Fruit fly (Drosophila melanogaster) whole organism, prepupa: ENCODE measurements around the gene glec.

Experiments
- Blimp-1 ChIP-seq: fragments of 200-800 bp; sonication (Bioruptor generic); optimal IDR thresholded peaks from 3 replicates; lab custom pipeline; 2017; ENCODE audit warnings: missing biosample characterization, missing genetic modification characterization, mild to moderate bottlenecking, moderate library complexity, missing genetic modification reagents
- CG10631 ChIP-seq: fragments of 200-800 bp; sonication (Bioruptor generic); optimal IDR thresholded peaks from 2 replicates; lab custom pipeline; 2016; ENCODE audit warnings: missing biosample characterization, missing genetic modification characterization
- CG10669 ChIP-seq: fragments of 200-800 bp; sonication (Bioruptor generic); optimal IDR thresholded peaks from 3 replicates; lab custom pipeline; 2018; ENCODE audit warnings: missing biosample characterization, mild to moderate bottlenecking, missing genetic modification characterization, moderate library complexity
- CG11294 ChIP-seq: fragments of 200-800 bp; sonication (Bioruptor generic); IDR thresholded peaks from 2 replicates; pipeline ENCODE4 v1.3.6; 2022; ENCODE audit warnings: missing biosample characterization, missing genetic modification characterization
- CG11902 ChIP-seq: fragments of 200-800 bp; sonication (Bioruptor generic); optimal IDR thresholded peaks from 3 replicates; lab custom pipeline; 2016; ENCODE audit warnings: missing biosample characterization, missing genetic modification characterization
- CG15336 ChIP-seq: fragments of 200-800 bp; sonication (Bioruptor generic); IDR thresholded peaks from 2 replicates; pipeline ENCODE4 v1.3.6; 2022; ENCODE audit warnings: missing biosample characterization, missing genetic modification characterization
- CG1621 ChIP-seq: fragments of 200-800 bp; sonication (Bioruptor generic); optimal IDR thresholded peaks from 3 replicates; lab custom pipeline; 2018; ENCODE audit warnings: missing biosample characterization, mild to moderate bottlenecking, missing genetic modification characterization
- CG16779 ChIP-seq: fragments of 200-800 bp; sonication (Bioruptor generic); optimal IDR thresholded peaks from 3 replicates; lab custom pipeline; 2017; ENCODE audit warnings: missing biosample characterization, mild to moderate bottlenecking, missing genetic modification characterization
- CG3032 ChIP-seq: fragments of 200-800 bp; optimal IDR thresholded peaks from 2 replicates; lab custom pipeline; 2019; ENCODE audit warnings: missing biosample characterization, mild to moderate bottlenecking, missing genetic modification characterization, moderate library complexity
- CG31627 ChIP-seq: fragments of 200-800 bp; sonication (Bioruptor generic); optimal IDR thresholded peaks from 3 replicates; lab custom pipeline; 2016; ENCODE audit warnings: missing biosample characterization, missing genetic modification characterization
- CG32006 ChIP-seq: fragments of 200-800 bp; sonication (Bioruptor generic); optimal IDR thresholded peaks from 3 replicates; lab custom pipeline; 2017; ENCODE audit warnings: missing biosample characterization, mild to moderate bottlenecking, missing genetic modification characterization
- CG34406 ChIP-seq: fragments of 200-800 bp; sonication (Bioruptor generic); optimal IDR thresholded peaks from 3 replicates; lab custom pipeline; 2016; ENCODE audit warnings: missing biosample characterization, missing genetic modification characterization
- CG4318 ChIP-seq: fragments of 200-800 bp; sonication (Bioruptor generic); optimal IDR thresholded peaks from 3 replicates; lab custom pipeline; 2017; ENCODE audit warnings: missing biosample characterization, mild to moderate bottlenecking, missing genetic modification characterization
- CG6163 ChIP-seq: fragments of 200-800 bp; sonication (Bioruptor generic); IDR thresholded peaks from 3 replicates; pipeline ENCODE4 v1.3.6; 2022; ENCODE audit warnings: missing biosample characterization, missing genetic modification characterization
- CG6792 ChIP-seq: fragments of 200-800 bp; sonication (Bioruptor generic); optimal IDR thresholded peaks from 3 replicates; lab custom pipeline; 2016; ENCODE audit warnings: missing biosample characterization, missing genetic modification characterization
- CG6808 ChIP-seq: fragments of 200-800 bp; sonication (Bioruptor generic); optimal IDR thresholded peaks from 3 replicates; lab custom pipeline; 2017; ENCODE audit warnings: missing biosample characterization, missing genetic modification characterization, mild to moderate bottlenecking, moderate library complexity, missing genetic modification reagents
- CG6854 ChIP-seq: fragments of 200-800 bp; sonication (Bioruptor generic); optimal IDR thresholded peaks from 2 replicates; lab custom pipeline; 2017; ENCODE audit warnings: missing biosample characterization, mild to moderate bottlenecking, missing genetic modification characterization
- CG7368 ChIP-seq: fragments of 200-800 bp; sonication (Bioruptor generic); optimal IDR thresholded peaks from 3 replicates; lab custom pipeline; 2016; ENCODE audit warnings: missing biosample characterization, missing genetic modification characterization
- CG8119 ChIP-seq: fragments of 200-800 bp; sonication (Bioruptor generic); IDR thresholded peaks from 3 replicates; pipeline ENCODE4 v1.3.6; 2022; ENCODE audit warnings: missing biosample characterization, missing genetic modification characterization
- CG8632 ChIP-seq: fragments of 200-800 bp; sonication (Bioruptor generic); optimal IDR thresholded peaks from 3 replicates; lab custom pipeline; 2016; ENCODE audit warnings: missing biosample characterization, missing genetic modification characterization
- CG9139 ChIP-seq: fragments of 200-800 bp; sonication (Bioruptor generic); optimal IDR thresholded peaks from 3 replicates; lab custom pipeline; 2017; ENCODE audit warnings: missing biosample characterization, mild to moderate bottlenecking, missing genetic modification characterization
- Eip75B ChIP-seq: fragments of 200-800 bp; sonication (Bioruptor generic); optimal IDR thresholded peaks from 3 replicates; lab custom pipeline; 2016; ENCODE audit warnings: missing biosample characterization, missing genetic modification characterization
- Eip78C ChIP-seq: fragments of 200-800 bp; sonication (Bioruptor generic); peaks from one replicate; lab custom pipeline; 2016; ENCODE audit warnings: missing biosample characterization, missing genetic modification characterization
- Eip93F ChIP-seq: fragments of 200-800 bp; sonication (Bioruptor generic); optimal IDR thresholded peaks from 2 replicates; lab custom pipeline; 2016; ENCODE audit warnings: missing biosample characterization, mild to moderate bottlenecking, missing genetic modification characterization
- Ets21C ChIP-seq: fragments of 200-800 bp; sonication (Bioruptor generic); optimal IDR thresholded peaks from 3 replicates; lab custom pipeline; 2016; ENCODE audit warnings: missing biosample characterization, missing genetic modification characterization
- Ets96B ChIP-seq: fragments of 200-800 bp; optimal IDR thresholded peaks from 2 replicates; lab custom pipeline; 2019; ENCODE audit warnings: missing biosample characterization, mild to moderate bottlenecking, missing genetic modification characterization, moderate library complexity
- Gug ChIP-seq: fragments of 200-800 bp; sonication (Bioruptor generic); IDR thresholded peaks from 2 replicates; pipeline ENCODE4 v1.3.6; 2022; ENCODE audit warnings: missing biosample characterization, missing genetic modification characterization
- Hr38 ChIP-seq: sonication (Bioruptor generic); optimal IDR thresholded peaks from 2 replicates; lab custom pipeline; 2016; ENCODE audit warnings: missing biosample characterization, missing genetic modification characterization
- Hr4 ChIP-seq: fragments of 200-800 bp; sonication (Bioruptor generic); optimal IDR thresholded peaks from 3 replicates; lab custom pipeline; 2016; ENCODE audit warnings: missing biosample characterization, missing genetic modification characterization
- Lpt ChIP-seq: fragments of 200-800 bp; sonication (Bioruptor generic); optimal IDR thresholded peaks from 3 replicates; lab custom pipeline; 2016; ENCODE audit warnings: missing biosample characterization, missing genetic modification characterization
- Met ChIP-seq: fragments of 200-800 bp; sonication (Bioruptor generic); optimal IDR thresholded peaks from 3 replicates; lab custom pipeline; 2016; ENCODE audit warnings: missing biosample characterization, missing genetic modification characterization
- OdsH ChIP-seq: fragments of 200-800 bp; sonication (Bioruptor generic); optimal IDR thresholded peaks from 3 replicates; lab custom pipeline; 2016; ENCODE audit warnings: missing biosample characterization, missing genetic modification characterization
- Sox102F ChIP-seq: fragments of 200-800 bp; sonication (Bioruptor generic); optimal IDR thresholded peaks from 2 replicates; lab custom pipeline; 2016; ENCODE audit warnings: missing biosample characterization, mild to moderate bottlenecking, missing genetic modification characterization
- Sox14 ChIP-seq: fragments of 200-800 bp; sonication (Bioruptor generic); optimal IDR thresholded peaks from 3 replicates; lab custom pipeline; 2016; ENCODE audit warnings: missing biosample characterization, missing genetic modification characterization
- acj6 ChIP-seq: fragments of 200-800 bp; sonication (Bioruptor generic); optimal IDR thresholded peaks from 3 replicates; lab custom pipeline; 2016; ENCODE audit warnings: missing biosample characterization, missing genetic modification characterization
- cyc ChIP-seq: fragments of 200-800 bp; sonication (Bioruptor generic); optimal IDR thresholded peaks from 3 replicates; lab custom pipeline; 2016; ENCODE audit warnings: missing biosample characterization, missing genetic modification characterization
- dac ChIP-seq: fragments of 200-800 bp; sonication (Bioruptor generic); optimal IDR thresholded peaks from 2 replicates; lab custom pipeline; 2017; ENCODE audit warnings: missing biosample characterization, mild to moderate bottlenecking, missing genetic modification characterization
- dsx ChIP-seq: fragments of 200-800 bp; optimal IDR thresholded peaks from 3 replicates; lab custom pipeline; 2019; ENCODE audit warnings: missing biosample characterization, mild to moderate bottlenecking, missing genetic modification characterization, moderate library complexity; ENCODE audit not compliant: poor library complexity, severe bottlenecking
- eg ChIP-seq: fragments of 200-800 bp; sonication (Bioruptor generic); IDR thresholded peaks from 3 replicates; pipeline ENCODE4 v1.3.6; 2022; ENCODE audit warnings: missing biosample characterization, missing genetic modification characterization
- esn ChIP-seq: fragments of 200-800 bp; sonication (Bioruptor generic); optimal IDR thresholded peaks from 2 replicates; lab custom pipeline; 2016; ENCODE audit warnings: missing biosample characterization, mild to moderate bottlenecking, missing genetic modification characterization, moderate library complexity
- fd59A ChIP-seq: fragments of 200-800 bp; sonication (Bioruptor generic); optimal IDR thresholded peaks from 2 replicates; lab custom pipeline; 2017; ENCODE audit warnings: missing biosample characterization, mild to moderate bottlenecking, missing genetic modification characterization, missing genetic modification reagents
- fd85E ChIP-seq: fragments of 200-800 bp; sonication (Bioruptor generic); optimal IDR thresholded peaks from 3 replicates; lab custom pipeline; 2016; ENCODE audit warnings: missing biosample characterization, missing genetic modification characterization
- lz ChIP-seq: fragments of 200-800 bp; sonication (Bioruptor generic); optimal IDR thresholded peaks from 3 replicates; lab custom pipeline; 2016; ENCODE audit warnings: missing biosample characterization, missing genetic modification characterization
- net ChIP-seq: fragments of 200-800 bp; sonication (Bioruptor generic); optimal IDR thresholded peaks from 3 replicates; lab custom pipeline; 2016; ENCODE audit warnings: missing biosample characterization, missing genetic modification characterization
- pdm3 ChIP-seq: fragments of 200-800 bp; sonication (Bioruptor generic); optimal IDR thresholded peaks from 3 replicates; lab custom pipeline; 2016; ENCODE audit warnings: missing biosample characterization, missing genetic modification characterization
- salr ChIP-seq, 2 experiments: fragments of 200-800 bp; sonication (Bioruptor generic); optimal IDR thresholded peaks; 3 replicates each; lab custom pipeline; 2016 to 2018; ENCODE audit warnings: missing biosample characterization in 2 of 2, missing genetic modification characterization in 2 of 2, mild to moderate bottlenecking in 1 of 2
- svp ChIP-seq: fragments of 200-800 bp; sonication (Bioruptor generic); peaks from one replicate; lab custom pipeline; 2016; ENCODE audit warnings: missing biosample characterization, missing genetic modification characterization
- topi ChIP-seq: fragments of 200-800 bp; sonication (Bioruptor generic); optimal IDR thresholded peaks from 3 replicates; lab custom pipeline; 2016; ENCODE audit warnings: missing biosample characterization, missing genetic modification characterization
- vri ChIP-seq: fragments of 200-800 bp; sonication (Bioruptor generic); optimal IDR thresholded peaks from 3 replicates; lab custom pipeline; 2016; ENCODE audit warnings: missing biosample characterization, mild to moderate bottlenecking, missing genetic modification characterization

Gene glec

dm6 chr3R:21830303-21830707 lies 25.8 kb downstream of the glec start (continued):
- TF ChIP-seq Gug (GFP tag; lab: Robert Waterston, UW) = 0 out of 2 replicates have a peak, but pooled peaks have one; percentile 14
- no peak for TF ChIP-seq CG6163 (GFP tag; lab: Robert Waterston, UW)
- no peak for TF ChIP-seq vri (GFP tag; lab: Kevin White, UChicago)
- peak; percentile 62 for TF ChIP-seq Eip78C
- TF ChIP-seq CG6792 (GFP tag; lab: Kevin White, UChicago) = no peak
- peak in 1 of 2 experiments; percentile 70 for TF ChIP-seq salr (GFP tag; optimal IDR thresholded peaks at IDR 0.05; lab: Kevin White, UChicago)
- no peak for TF ChIP-seq CG31627 (GFP tag; lab: Kevin White, UChicago)

DNA sequence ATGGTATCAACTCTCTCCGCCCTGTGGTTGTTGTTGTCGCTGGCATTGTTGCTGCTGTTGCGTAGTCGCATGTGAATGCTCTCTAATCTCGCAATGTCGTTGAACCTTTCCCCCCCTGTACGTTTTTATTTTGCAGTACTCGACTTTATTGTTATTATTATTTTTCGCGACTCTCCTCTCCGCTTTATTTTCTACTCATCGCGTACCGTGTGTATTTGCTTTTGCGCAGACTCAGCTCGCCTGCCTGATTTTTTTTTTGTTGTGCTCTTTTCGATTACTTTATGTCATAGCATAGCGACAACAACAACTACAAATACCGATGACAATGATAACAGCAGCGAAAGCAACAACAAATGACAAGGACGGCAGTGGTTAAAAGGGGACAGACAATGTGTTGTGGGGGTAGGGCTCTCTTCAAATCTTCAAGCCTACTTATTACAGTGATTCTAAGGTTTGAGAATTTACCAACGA lies 26.5 kb downstream of the glec start:
- TF ChIP-seq CG11294 (GFP tag; lab: Robert Waterston, UW) = no peak
- TF ChIP-seq CG34406 (GFP tag; lab: Kevin White, UChicago) = no peak
- TF ChIP-seq lz (GFP tag; lab: Kevin White, UChicago) = peak; percentile 6
- TF ChIP-seq CG6808 (GFP tag; lab: Kevin White, UChicago) = peak; percentile 13
- TF ChIP-seq eg (GFP tag; lab: Robert Waterston, UW) = peak; percentile 21; the same call in 2 of the 3 replicates
- TF ChIP-seq CG10631 (GFP tag; lab: Kevin White, UChicago) = peak; percentile 2
- no peak for TF ChIP-seq CG15336 (GFP tag; lab: Robert Waterston, UW)
- TF ChIP-seq svp (GFP tag; lab: Kevin White, UChicago) = peak; percentile 93
- TF ChIP-seq Lpt (GFP tag; lab: Kevin White, UChicago) = no peak
- peak; percentile 18 for TF ChIP-seq Eip93F (GFP tag; lab: Kevin White, UChicago)
- peak; percentile 35 for TF ChIP-seq cyc (GFP tag; lab: Kevin White, UChicago)
- peak; percentile 34 for TF ChIP-seq pdm3 (GFP tag; lab: Kevin White, UChicago)
- no peak for TF ChIP-seq OdsH (GFP tag; lab: Kevin White, UChicago)
- no peak for TF ChIP-seq CG7368 (GFP tag; lab: Kevin White, UChicago)
- TF ChIP-seq topi = peak; percentile 52
- no peak for TF ChIP-seq CG8119 (GFP tag; lab: Robert Waterston, UW)
- TF ChIP-seq CG3032 (tag; lab: Kevin White, UChicago) = peak; percentile 53
- TF ChIP-seq CG9139 = no peak
- TF ChIP-seq Sox14 (GFP tag; lab: Kevin White, UChicago) = peak; percentile 28
- TF ChIP-seq Eip78C = peak; percentile 83
- TF ChIP-seq CG10669 (GFP tag; lab: Kevin White, UChicago) = peak; percentile 62
- peak; percentile 39 for TF ChIP-seq Met
- peak; percentile 36 for TF ChIP-seq CG31627 (GFP tag; lab: Kevin White, UChicago)
- no peak for TF ChIP-seq acj6 (GFP tag; lab: Kevin White, UChicago)
- peak; percentile 42 for TF ChIP-seq Hr4 (GFP tag; lab: Kevin White, UChicago)
- no peak for TF ChIP-seq Hr38
- no peak for TF ChIP-seq CG8632 (GFP tag; lab: Kevin White, UChicago)
- TF ChIP-seq CG4318 (GFP tag; lab: Kevin White, UChicago) = no peak
- no peak; the same call in none of the 3 replicates for TF ChIP-seq CG6163 (GFP tag; lab: Robert Waterston, UW)
- TF ChIP-seq Blimp-1 (GFP tag; lab: Kevin White, UChicago) = no peak
- TF ChIP-seq Sox102F (GFP tag; lab: Kevin White, UChicago) = peak; percentile 31
- TF ChIP-seq CG6854 (GFP tag; lab: Kevin White, UChicago) = peak; percentile 26
- no peak for TF ChIP-seq Gug (GFP tag; lab: Robert Waterston, UW)
- no peak for TF ChIP-seq net
- TF ChIP-seq CG16779 (tag; lab: Kevin White, UChicago) = no peak
- TF ChIP-seq CG6792 (GFP tag; lab: Kevin White, UChicago) = no peak
- peak; percentile 54 for TF ChIP-seq Eip75B
- no peak for TF ChIP-seq CG32006 (GFP tag; lab: Kevin White, UChicago)
- no peak for TF ChIP-seq dac
- no peak for TF ChIP-seq Ets21C (GFP tag; lab: Kevin White, UChicago)
- peak; percentile 36 for TF ChIP-seq fd59A
- peak; percentile 98 for TF ChIP-seq vri (GFP tag; lab: Kevin White, UChicago)
- peak; percentile 31 for TF ChIP-seq CG1621 (tag; lab: Kevin White, UChicago)
- peak; percentile 38 for TF ChIP-seq dsx (GFP tag; lab: Kevin White, UChicago)
- TF ChIP-seq CG11902 = no peak
- peak; percentile 59 for TF ChIP-seq Ets96B
- no peak for TF ChIP-seq fd85E (GFP tag; lab: Kevin White, UChicago)
- peak; percentile 48 for TF ChIP-seq esn (GFP tag; lab: Kevin White, UChicago)
